Fruit fly (Drosophila melanogaster) whole organism, pupa: ENCODE data around the gene Mis12.

Source experiments
- CG14655 ChIP-seq: fragments of 200-800 bp; sonication (Bioruptor generic); optimal IDR thresholded peaks from 3 replicates; lab custom pipeline; 2017; ENCODE audit warnings: mild to moderate bottlenecking, missing biosample characterization, missing genetic modification reagents, missing genetic modification characterization
- CG4496 ChIP-seq: fragments of 200-800 bp; sonication (Bioruptor generic); IDR thresholded peaks from 3 replicates; pipeline ENCODE4 v1.3.6; 2022; ENCODE audit warnings: missing biosample characterization, missing genetic modification characterization

- TF ChIP-seq CG14655 = peak; percentile 9
- TF ChIP-seq CG4496 = peak; percentile 65
These were observed 34.0 kb downstream of the Mis12 start for dm6 chr3L:6934799-6935318.
